Fruit fly (Drosophila melanogaster) Kc167 (cell line): ENCODE measurements around the gene CG14515.

ENCODE experiments used
- h ChIP-seq: fragments of >200 bp; optimal IDR thresholded peaks from 3 replicates; lab custom pipeline; 2018; ENCODE audit warnings: missing external identifiers
- insv ChIP-seq: fragments of >200 bp; optimal IDR thresholded peaks from 3 replicates; lab custom pipeline; 2018; ENCODE audit warnings: missing external identifiers

- TF ChIP-seq h (lab: Kevin White, UChicago) = no peak
- TF ChIP-seq insv (lab: Kevin White, UChicago) = no peak
These were observed 19.1 kb downstream of the CG14515 start for dm6 chr3R:29216484-29216863.
